Fruit fly (Drosophila melanogaster) whole organism, embryonic: ENCODE data around the gene CG18131.

Source experiments
- CG10431 ChIP-seq: fragments of 200-800 bp; sonication (Bioruptor generic); optimal IDR thresholded peaks from 3 replicates; lab custom pipeline; 2018; ENCODE audit warnings: missing biosample characterization, mild to moderate bottlenecking, missing genetic modification characterization
- CG11398 ChIP-seq: fragments of 200-800 bp; sonication (Bioruptor generic); optimal IDR thresholded peaks from 2 replicates; lab custom pipeline; 2016; ENCODE audit warnings: missing biosample characterization, missing genetic modification characterization
- CG11456 ChIP-seq: fragments of 200-800 bp; sonication (Bioruptor generic); IDR thresholded peaks from 3 replicates; pipeline ENCODE4 v1.3.6; 2022; ENCODE audit warnings: missing biosample characterization, missing genetic modification characterization
- CG11695 ChIP-seq: fragments of 200-800 bp; sonication (Bioruptor generic); IDR thresholded peaks from 3 replicates; pipeline ENCODE4 v1.3.6; 2022; ENCODE audit warnings: missing biosample characterization, missing genetic modification characterization
- CG12071 ChIP-seq: fragments of 200-800 bp; sonication (Bioruptor generic); optimal IDR thresholded peaks from 3 replicates; lab custom pipeline; 2018; ENCODE audit warnings: missing biosample characterization, mild to moderate bottlenecking, missing genetic modification characterization
- CG13894 ChIP-seq: fragments of 200-800 bp; sonication (Bioruptor generic); optimal IDR thresholded peaks from 3 replicates; lab custom pipeline; 2018; ENCODE audit warnings: missing biosample characterization, mild to moderate bottlenecking, missing genetic modification characterization, moderate library complexity
- CG15479 ChIP-seq: fragments of 200-800 bp; sonication (Bioruptor generic); optimal IDR thresholded peaks from 3 replicates; lab custom pipeline; 2019; ENCODE audit warnings: missing biosample characterization, mild to moderate bottlenecking, missing genetic modification characterization, moderate library complexity
- CG18262 ChIP-seq: fragments of 200-800 bp; optimal IDR thresholded peaks from 3 replicates; lab custom pipeline; 2019; ENCODE audit warnings: missing biosample characterization, mild to moderate bottlenecking, missing genetic modification characterization, moderate library complexity
- CG2712 ChIP-seq: fragments of 200-800 bp; optimal IDR thresholded peaks from 3 replicates; lab custom pipeline; 2019; ENCODE audit warnings: missing biosample characterization, mild to moderate bottlenecking, missing genetic modification characterization, moderate library complexity
- CG2889 ChIP-seq: fragments of 200-800 bp; sonication (Bioruptor generic); IDR thresholded peaks from 3 replicates; pipeline ENCODE4 v1.3.6; 2022; ENCODE audit warnings: missing biosample characterization, missing genetic modification characterization
- CG31224 ChIP-seq: fragments of 200-800 bp; sonication (Bioruptor generic); IDR thresholded peaks from 2 replicates; pipeline ENCODE4 v1.3.6; 2022; ENCODE audit warnings: missing biosample characterization, missing genetic modification characterization
- CG32532 ChIP-seq: fragments of 200-800 bp; sonication (Bioruptor generic); IDR thresholded peaks from 2 replicates; pipeline ENCODE4 v1.3.6; 2022; ENCODE audit warnings: missing biosample characterization, missing genetic modification characterization
- CG6689 ChIP-seq: fragments of 200-800 bp; sonication (Bioruptor generic); IDR thresholded peaks from 2 replicates; pipeline ENCODE4 v1.3.6; 2022; ENCODE audit warnings: missing biosample characterization, missing genetic modification characterization
- CG6791 ChIP-seq: fragments of 200-800 bp; sonication (Bioruptor generic); IDR thresholded peaks from 3 replicates; pipeline ENCODE4 v1.3.6; 2022; ENCODE audit warnings: missing biosample characterization, missing genetic modification characterization; ENCODE audit not compliant: partially characterized antibody
- CG8290 ChIP-seq, 3 experiments: fragments of 200-800 bp; sonication (Bioruptor generic); optimal IDR thresholded peaks; 2 replicates each; lab custom pipeline; 2016 to 2019; ENCODE audit warnings: missing biosample characterization in 3 of 3, missing genetic modification characterization in 3 of 3, mild to moderate bottlenecking in 2 of 3, moderate library complexity in 1 of 3
- CG8765 ChIP-seq: fragments of 200-800 bp; sonication (Bioruptor generic); IDR thresholded peaks from 2 replicates; pipeline ENCODE4 v1.3.6; 2022; ENCODE audit warnings: missing biosample characterization, missing genetic modification characterization
- CG8924 ChIP-seq: fragments of 200-800 bp; optimal IDR thresholded peaks from 3 replicates; lab custom pipeline; 2019; ENCODE audit warnings: missing biosample characterization, mild to moderate bottlenecking, missing genetic modification characterization, moderate library complexity
- CG9215 ChIP-seq: fragments of 200-800 bp; sonication (Bioruptor generic); IDR thresholded peaks from 2 replicates; pipeline ENCODE4 v1.3.6; 2022; ENCODE audit warnings: missing biosample characterization, missing genetic modification characterization
- D ChIP-seq, 2 experiments: fragments of 200-800 bp in 1 of 2; fragments of >200 bp in 1 of 2; sonication (Bioruptor generic) in 1 of 2; optimal IDR thresholded peaks; 2 replicates in 1 of 2; 3 replicates in 1 of 2; lab custom pipeline; 2017; ENCODE audit warnings: mild to moderate bottlenecking in 1 of 2, missing biosample characterization in 1 of 2, missing genetic modification characterization in 1 of 2, missing genetic modification reagents in 1 of 2
- D19A ChIP-seq: fragments of 200-800 bp; optimal IDR thresholded peaks from 3 replicates; lab custom pipeline; 2019; ENCODE audit warnings: missing biosample characterization, mild to moderate bottlenecking, missing genetic modification characterization, moderate library complexity
- Dp ChIP-seq: fragments of 200-800 bp; sonication (Bioruptor generic); optimal IDR thresholded peaks from 2 replicates; lab custom pipeline; 2018; ENCODE audit warnings: missing biosample characterization, mild to moderate bottlenecking, missing genetic modification characterization, moderate library complexity
- E2f2 ChIP-seq: fragments of 200-800 bp; sonication (Bioruptor generic); IDR thresholded peaks from 2 replicates; pipeline ENCODE4 v1.3.6; 2022; ENCODE audit warnings: missing biosample characterization, missing genetic modification characterization
- ERR ChIP-seq: fragments of 200-800 bp; sonication (Bioruptor generic); optimal IDR thresholded peaks from 2 replicates; lab custom pipeline; 2016; ENCODE audit warnings: missing biosample characterization, missing genetic modification characterization
- Ets65A ChIP-seq: fragments of 200-800 bp; sonication (Bioruptor generic); peaks from one replicate; lab custom pipeline; 2016; ENCODE audit warnings: missing biosample characterization, missing genetic modification characterization
- Hmr ChIP-seq: fragments of 200-800 bp; sonication (Bioruptor generic); optimal IDR thresholded peaks from 3 replicates; lab custom pipeline; 2017; ENCODE audit warnings: mild to moderate bottlenecking, missing biosample characterization, missing genetic modification reagents, missing genetic modification characterization
- Jarid2 ChIP-seq: fragments of 200-800 bp; sonication (Bioruptor generic); optimal IDR thresholded peaks from 3 replicates; lab custom pipeline; 2017; ENCODE audit warnings: mild to moderate bottlenecking, missing biosample characterization, missing genetic modification reagents, missing genetic modification characterization
- Optix ChIP-seq: fragments of 200-800 bp; sonication (Bioruptor generic); IDR thresholded peaks from 3 replicates; pipeline ENCODE4 v1.3.6; 2022; ENCODE audit warnings: missing biosample characterization, missing genetic modification characterization
- Pdp1 ChIP-seq, 2 experiments: fragments of 200-800 bp; sonication (Bioruptor generic); optimal IDR thresholded peaks; 3 replicates each; lab custom pipeline; 2016; ENCODE audit warnings: missing biosample characterization in 2 of 2, missing genetic modification characterization in 2 of 2, mild to moderate bottlenecking in 1 of 2, moderate library complexity in 1 of 2
- Sox100B ChIP-seq: fragments of 200-800 bp; sonication (Bioruptor generic); optimal IDR thresholded peaks from 3 replicates; lab custom pipeline; 2018; ENCODE audit warnings: missing biosample characterization, mild to moderate bottlenecking, missing genetic modification characterization
- Usf ChIP-seq: fragments of 200-800 bp; sonication (Bioruptor generic); optimal IDR thresholded peaks from 2 replicates; lab custom pipeline; 2017; ENCODE audit warnings: missing genotype, missing biosample characterization, missing genetic modification characterization
- ap ChIP-seq: fragments of 200-800 bp; sonication (Bioruptor generic); IDR thresholded peaks from 2 replicates; pipeline ENCODE4 v1.3.6; 2022; ENCODE audit warnings: missing biosample characterization, missing genetic modification characterization
- ara ChIP-seq: fragments of 200-800 bp; sonication (Bioruptor generic); IDR thresholded peaks from 2 replicates; pipeline ENCODE4 v1.3.6; 2022; ENCODE audit warnings: missing biosample characterization, missing genetic modification characterization
- cad ChIP-seq: fragments of >200 bp; optimal IDR thresholded peaks from 2 replicates; lab custom pipeline; 2017; ENCODE audit warnings: missing biosample characterization, missing genetic modification characterization
- dmrt99B ChIP-seq: fragments of 200-800 bp; sonication (Bioruptor generic); optimal IDR thresholded peaks from 2 replicates; lab custom pipeline; 2018; ENCODE audit warnings: missing biosample characterization, mild to moderate bottlenecking, missing genetic modification characterization, moderate library complexity
- dysf ChIP-seq: fragments of 200-800 bp; sonication (Bioruptor generic); IDR thresholded peaks from 3 replicates; pipeline ENCODE4 v1.3.6; 2022; ENCODE audit warnings: missing biosample characterization, missing genetic modification characterization
- kah ChIP-seq: fragments of 200-800 bp; sonication (Bioruptor generic); optimal IDR thresholded peaks from 2 replicates; lab custom pipeline; 2018; ENCODE audit warnings: missing biosample characterization, mild to moderate bottlenecking, missing genetic modification characterization
- luna ChIP-seq: fragments of 200-800 bp; sonication (Bioruptor generic); optimal IDR thresholded peaks from 2 replicates; lab custom pipeline; 2016; ENCODE audit warnings: missing biosample characterization, missing genetic modification characterization
- otp ChIP-seq: fragments of 200-800 bp; sonication (Bioruptor generic); IDR thresholded peaks from 3 replicates; pipeline ENCODE4, ENCODE4 v1.3.6; 2022; ENCODE audit warnings: missing biosample characterization, missing genetic modification characterization
- pb ChIP-seq: fragments of 200-800 bp; sonication (Bioruptor generic); optimal IDR thresholded peaks from 3 replicates; lab custom pipeline; 2016; ENCODE audit warnings: missing biosample characterization, missing genetic modification characterization
- pita ChIP-seq: fragments of 200-800 bp; sonication (Bioruptor generic); optimal IDR thresholded peaks from 2 replicates; lab custom pipeline; 2017; ENCODE audit warnings: missing biosample characterization, mild to moderate bottlenecking, missing genetic modification characterization
- pnt ChIP-seq: fragments of 200-800 bp; sonication (Bioruptor generic); optimal IDR thresholded peaks from 3 replicates; lab custom pipeline; 2016; ENCODE audit warnings: missing biosample characterization, missing genetic modification characterization
- ranshi ChIP-seq: fragments of 200-800 bp; sonication (Bioruptor generic); IDR thresholded peaks from 2 replicates; pipeline ENCODE4 v1.3.6; 2022; ENCODE audit warnings: missing biosample characterization, missing genetic modification characterization
- sd ChIP-seq: fragments of 200-800 bp; sonication (Bioruptor generic); optimal IDR thresholded peaks from 3 replicates; lab custom pipeline; 2018; ENCODE audit warnings: missing biosample characterization, mild to moderate bottlenecking, missing genetic modification characterization, moderate library complexity
- so ChIP-seq: fragments of 200-800 bp; sonication (Bioruptor generic); IDR thresholded peaks from 3 replicates; pipeline ENCODE4 v1.3.6; 2022; ENCODE audit warnings: missing biosample characterization, missing genetic modification characterization
- tll ChIP-seq, 2 experiments: fragments of 200-800 bp in 1 of 2; fragments of >200 bp in 1 of 2; sonication (Bioruptor generic) in 1 of 2; optimal IDR thresholded peaks; 2 replicates each; lab custom pipeline; 2017 to 2019; ENCODE audit warnings: missing biosample characterization in 2 of 2, missing genetic modification characterization in 2 of 2, mild to moderate bottlenecking in 1 of 2, moderate library complexity in 1 of 2
- trem ChIP-seq: fragments of 200-800 bp; optimal IDR thresholded peaks from 3 replicates; lab custom pipeline; 2019; ENCODE audit warnings: missing biosample characterization, mild to moderate bottlenecking, missing genetic modification characterization, moderate library complexity
- twi ChIP-seq: fragments of 200-800 bp; optimal IDR thresholded peaks from 2 replicates; lab custom pipeline; 2019; ENCODE audit warnings: missing biosample characterization, mild to moderate bottlenecking, missing genetic modification characterization, moderate library complexity
- vvl ChIP-seq: fragments of 200-800 bp; sonication (Bioruptor generic); IDR thresholded peaks from 2 replicates; pipeline ENCODE4 v1.3.6; 2022; ENCODE audit warnings: missing biosample characterization, missing genetic modification characterization

The CG18131 gene

DNA sequence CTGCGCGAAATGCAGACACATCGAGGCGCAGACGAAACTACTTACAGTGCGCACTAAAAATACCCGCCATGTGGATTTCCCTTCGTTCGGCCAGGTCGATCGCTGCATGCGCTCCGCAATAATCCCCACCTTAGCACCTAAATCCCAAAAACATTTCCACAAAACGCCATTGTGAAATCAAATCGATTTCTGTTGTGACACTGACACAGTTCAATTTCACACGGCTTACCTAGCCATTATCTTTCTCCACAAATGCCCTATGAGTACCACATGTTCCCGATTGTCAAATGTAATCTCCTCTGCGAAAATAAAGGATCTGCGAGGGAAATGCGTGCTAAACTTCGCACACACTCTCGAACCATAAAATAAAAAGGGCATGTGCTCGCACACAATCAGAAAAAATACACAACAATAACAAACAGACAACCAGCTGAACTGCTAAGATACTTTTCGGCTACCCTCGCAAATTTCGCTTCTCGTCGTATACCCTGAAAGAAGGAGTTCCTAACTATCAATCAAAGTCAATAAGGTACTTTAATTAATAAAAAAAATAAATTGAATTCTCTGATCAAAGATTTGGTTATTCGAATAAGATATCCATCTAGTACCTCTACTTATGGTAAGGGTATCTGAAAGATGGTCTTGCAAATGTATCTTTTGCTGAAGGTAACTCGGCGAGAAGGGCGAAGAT lies 14.3 kb downstream of the CG18131 start (continued):
- TF ChIP-seq CG6689 (peak; percentile 44; the same call in 1 of the 2 replicates), CG10431 (GFP tag; lab: Kevin White, UChicago) (no peak), Ets65A (GFP tag; lab: Kevin White, UChicago) (peak; percentile 59), CG32532 (GFP tag; lab: Robert Waterston, UW) (peak; percentile 34; the same call in 1 of the 2 replicates), CG18262 (peak; percentile 22), ranshi (GFP tag; lab: Robert Waterston, UW) (peak; percentile 27; the same call in 1 of the 2 replicates), vvl (GFP tag; lab: Robert Waterston, UW) (0 out of 2 replicates have a peak, but pooled peaks have one; percentile 25), luna (GFP tag; lab: Kevin White, UChicago) (no peak), twi (tag; lab: Kevin White, UChicago) (peak; percentile 49), otp (GFP tag; lab: Robert Waterston, UW) (0 out of 3 replicates have a peak, but pooled peaks have one; percentile 9), E2f2 (GFP tag; lab: Robert Waterston, UW) (no peak), Jarid2 (GFP tag; lab: Kevin White, UChicago) (peak; percentile 14), CG11695 (GFP tag; lab: Robert Waterston, UW) (no peak), CG11456 (GFP tag; lab: Robert Waterston, UW) (0 out of 3 replicates have a peak, but pooled peaks have one; percentile 47), CG2889 (no peak), sd (tag; lab: Kevin White, UChicago) (no peak), Hmr (GFP tag; lab: Kevin White, UChicago) (no peak), ara (peak; percentile 45; the same call in 1 of the 2 replicates), CG6791 (GFP tag; lab: Robert Waterston, UW) (no peak), dysf (GFP tag; lab: Robert Waterston, UW) (peak; percentile 46; the same call in 1 of the 3 replicates), Sox100B (GFP tag; lab: Kevin White, UChicago) (no peak), D (optimal IDR thresholded peaks at IDR 0.05; lab: Kevin White, UChicago) (no peak), D (GFP tag; optimal IDR thresholded peaks at IDR 0.05; lab: Kevin White, UChicago) (no peak), Usf (GFP tag; lab: Kevin White, UChicago) (no peak), CG8765 (GFP tag; lab: Robert Waterston, UW) (peak; percentile 40; the same call in 1 of the 2 replicates), kah (no peak), CG31224 (peak; percentile 43; the same call in 1 of the 2 replicates), trem (tag; lab: Kevin White, UChicago) (no peak), cad (GFP tag; lab: Kevin White, UChicago) (peak; percentile 18), pnt (GFP tag; lab: Kevin White, UChicago) (peak; percentile 6), CG9215 (GFP tag; lab: Robert Waterston, UW) (peak; percentile 10; the same call in 1 of the 2 replicates), Optix (GFP tag; lab: Robert Waterston, UW) (0 out of 3 replicates have a peak, but pooled peaks have one; percentile 24), CG13894 (tag; lab: Kevin White, UChicago) (peak; percentile 24), CG8290 (GFP tag; optimal IDR thresholded peaks at IDR 0.05; lab: Kevin White, UChicago) (no peak), CG8290 (tag; optimal IDR thresholded peaks at IDR 0.05; lab: Kevin White, UChicago) (peak in 1 of 2 experiments; percentile 28), CG12071 (GFP tag; lab: Kevin White, UChicago) (no peak), pb (GFP tag; lab: Kevin White, UChicago) (no peak), CG2712 (tag; lab: Kevin White, UChicago) (peak; percentile 27), CG8924 (tag; lab: Kevin White, UChicago) (no peak), D19A (peak; percentile 83), CG15479 (GFP tag; lab: Kevin White, UChicago) (peak; percentile 40), so (GFP tag; lab: Robert Waterston, UW) (peak; percentile 35; the same call in 1 of the 3 replicates), dmrt99B (tag; lab: Kevin White, UChicago) (peak; percentile 12), ERR (GFP tag; lab: Kevin White, UChicago) (no peak), Dp (no peak), Pdp1 (GFP tag; optimal IDR thresholded peaks at IDR 0.05; lab: Kevin White, UChicago) (peak in 1 of 2 experiments; percentile 12), CG11398 (GFP tag; lab: Kevin White, UChicago) (no peak), tll (GFP tag; optimal IDR thresholded peaks at IDR 0.05; lab: Kevin White, UChicago) (peak in 1 of 2 experiments; percentile 9), ap (GFP tag; lab: Robert Waterston, UW) (0 out of 2 replicates have a peak, but pooled peaks have one; percentile 12), pita (GFP tag; lab: Kevin White, UChicago) (no peak)
